Fruit fly (Drosophila melanogaster) whole organism, prepupa: ENCODE data around the gene CG33258.

ENCODE experiments used
- CG11294 ChIP-seq: fragments of 200-800 bp; sonication (Bioruptor generic); IDR thresholded peaks from 2 replicates; pipeline ENCODE4 v1.3.6; 2022; ENCODE audit warnings: missing biosample characterization, missing genetic modification characterization
- CG32006 ChIP-seq: fragments of 200-800 bp; sonication (Bioruptor generic); optimal IDR thresholded peaks from 3 replicates; lab custom pipeline; 2017; ENCODE audit warnings: missing biosample characterization, mild to moderate bottlenecking, missing genetic modification characterization
- CG4318 ChIP-seq: fragments of 200-800 bp; sonication (Bioruptor generic); optimal IDR thresholded peaks from 3 replicates; lab custom pipeline; 2017; ENCODE audit warnings: missing biosample characterization, mild to moderate bottlenecking, missing genetic modification characterization
- CG6854 ChIP-seq: fragments of 200-800 bp; sonication (Bioruptor generic); optimal IDR thresholded peaks from 2 replicates; lab custom pipeline; 2017; ENCODE audit warnings: missing biosample characterization, mild to moderate bottlenecking, missing genetic modification characterization
- Sox14 ChIP-seq: fragments of 200-800 bp; sonication (Bioruptor generic); optimal IDR thresholded peaks from 3 replicates; lab custom pipeline; 2016; ENCODE audit warnings: missing biosample characterization, missing genetic modification characterization
- eg ChIP-seq: fragments of 200-800 bp; sonication (Bioruptor generic); IDR thresholded peaks from 3 replicates; pipeline ENCODE4 v1.3.6; 2022; ENCODE audit warnings: missing biosample characterization, missing genetic modification characterization
- net ChIP-seq: fragments of 200-800 bp; sonication (Bioruptor generic); optimal IDR thresholded peaks from 3 replicates; lab custom pipeline; 2016; ENCODE audit warnings: missing biosample characterization, missing genetic modification characterization
- ss ChIP-seq, 2 experiments: fragments of 200-800 bp; sonication (Bioruptor generic); optimal IDR thresholded peaks; 2 replicates in 1 of 2; 3 replicates in 1 of 2; lab custom pipeline; 2017 to 2018; ENCODE audit warnings: mild to moderate bottlenecking in 2 of 2, missing biosample characterization in 2 of 2, missing genetic modification characterization in 2 of 2, moderate library complexity in 1 of 2
- topi ChIP-seq: fragments of 200-800 bp; sonication (Bioruptor generic); optimal IDR thresholded peaks from 3 replicates; lab custom pipeline; 2016; ENCODE audit warnings: missing biosample characterization, missing genetic modification characterization
- vri ChIP-seq: fragments of 200-800 bp; sonication (Bioruptor generic); optimal IDR thresholded peaks from 3 replicates; lab custom pipeline; 2016; ENCODE audit warnings: missing biosample characterization, mild to moderate bottlenecking, missing genetic modification characterization

- no peak for TF ChIP-seq topi (GFP tag; lab: Kevin White, UChicago)
- no peak for TF ChIP-seq net (GFP tag; lab: Kevin White, UChicago)
- no peak for TF ChIP-seq CG4318
- TF ChIP-seq eg (GFP tag; lab: Robert Waterston, UW) = no peak
- TF ChIP-seq Sox14 (GFP tag; lab: Kevin White, UChicago) = no peak
- no peak for TF ChIP-seq CG11294
- TF ChIP-seq CG6854 (GFP tag; lab: Kevin White, UChicago) = no peak
- TF ChIP-seq vri (GFP tag; lab: Kevin White, UChicago) = no peak
- TF ChIP-seq CG32006 = no peak
- no peak for TF ChIP-seq ss (GFP tag; optimal IDR thresholded peaks at IDR 0.05; lab: Kevin White, UChicago)
Observed at dm6 chr3L:16113003-16113606, 30.8 kb downstream of the CG33258 start, which contains the start of gene Taf4.
